Fruit fly (Drosophila melanogaster): Measurements from ENCODE around the gene CG44013.

DNA sequence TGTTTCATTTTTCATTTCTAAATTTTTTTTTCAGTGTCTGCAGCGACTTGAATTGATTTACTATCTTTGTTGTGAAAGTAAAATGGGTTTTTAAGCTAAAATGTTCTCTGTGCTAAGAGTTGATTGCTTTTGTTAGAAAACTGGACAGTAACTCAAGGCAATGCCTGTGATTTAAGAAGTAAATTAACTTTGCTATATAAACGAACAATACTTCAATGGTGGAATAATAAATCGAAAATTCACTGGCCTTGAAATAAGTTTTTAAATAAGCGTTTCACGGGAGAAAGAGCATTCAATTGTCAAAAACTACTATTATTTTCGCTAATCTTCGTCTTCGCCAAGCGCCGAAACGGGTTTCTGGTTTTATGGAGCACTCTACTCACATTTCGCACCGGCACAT, 31.2 kb upstream of the CG44013 start:
- TF ChIP-seq Sin3A (optimal IDR thresholded peaks at IDR 0.05) = no peak
- TF ChIP-seq psq (optimal IDR thresholded peaks at IDR 0.05) = no peak

Measured in Kc167 (cell line).